Worm (Caenorhabditis elegans) whole organism, early embryonic: Measurements from ENCODE around the gene sax-7.

Source experiments
- F13C5.2 ChIP-seq: sonication (generic microtip); optimal IDR thresholded peaks from 2 replicates; lab custom pipeline; 2017; ENCODE audit warnings: mild to moderate bottlenecking, missing genetic modification characterization, inconsistent platforms, missing compliant biosample characterization
- aly-1 ChIP-seq: sonication (generic microtip); optimal IDR thresholded peaks from 2 replicates; lab custom pipeline; 2016; ENCODE audit warnings: missing genetic modification characterization, missing compliant biosample characterization
- ama-1 ChIP-seq: fragments of 150-350 bp; optimal IDR thresholded peaks from 2 replicates; lab custom pipeline; 2014
- ceh-36 ChIP-seq: sonication (generic microtip); optimal IDR thresholded peaks from 2 replicates; lab custom pipeline; 2016; ENCODE audit warnings: missing genetic modification characterization, inconsistent platforms, missing compliant biosample characterization
- hnd-1 ChIP-seq: sonication (generic microtip); optimal IDR thresholded peaks from 2 replicates; lab custom pipeline; 2016; ENCODE audit warnings: missing genetic modification characterization, missing compliant biosample characterization
- tra-4 ChIP-seq: sonication (generic microtip); optimal IDR thresholded peaks from 2 replicates; lab custom pipeline; 2017; ENCODE audit warnings: missing genetic modification characterization, missing compliant biosample characterization

ce11 chrIV:8126902-8127301 is 64.4 kb downstream of the sax-7 start, which contains the start of gene ceph-41:
- TF ChIP-seq ceh-36 (tag; lab: Kevin White, UChicago) (no peak), F13C5.2 (tag; lab: Kevin White, UChicago) (no peak), ama-1 (lab: Kevin White, UChicago) (no peak), aly-1 (tag; lab: Kevin White, UChicago) (no peak), tra-4 (tag; lab: Kevin White, UChicago) (no peak), hnd-1 (no peak)
